Fruit fly (Drosophila melanogaster) Kc167 (cell line): ENCODE measurements around the gene Sec15.

ENCODE experiments used
- Myc ChIP-seq: fragments of >200 bp; optimal IDR thresholded peaks from 2 replicates; lab custom pipeline; 2017; ENCODE audit warnings: missing external identifiers
- Sin3A ChIP-seq: fragments of >200 bp; optimal IDR thresholded peaks from 2 replicates; lab custom pipeline; 2018; ENCODE audit warnings: missing external identifiers
- h ChIP-seq: fragments of >200 bp; optimal IDR thresholded peaks from 3 replicates; lab custom pipeline; 2018; ENCODE audit warnings: missing external identifiers
- insv ChIP-seq: fragments of >200 bp; optimal IDR thresholded peaks from 3 replicates; lab custom pipeline; 2018; ENCODE audit warnings: missing external identifiers
- psq ChIP-seq: fragments of >200 bp; optimal IDR thresholded peaks from 2 replicates; lab custom pipeline; 2017; ENCODE audit warnings: missing external identifiers
- ttk ChIP-seq: sonication (Bioruptor generic); optimal IDR thresholded peaks from 2 replicates; lab custom pipeline; 2017; ENCODE audit warnings: missing external identifiers

The Sec15 gene

DNA sequence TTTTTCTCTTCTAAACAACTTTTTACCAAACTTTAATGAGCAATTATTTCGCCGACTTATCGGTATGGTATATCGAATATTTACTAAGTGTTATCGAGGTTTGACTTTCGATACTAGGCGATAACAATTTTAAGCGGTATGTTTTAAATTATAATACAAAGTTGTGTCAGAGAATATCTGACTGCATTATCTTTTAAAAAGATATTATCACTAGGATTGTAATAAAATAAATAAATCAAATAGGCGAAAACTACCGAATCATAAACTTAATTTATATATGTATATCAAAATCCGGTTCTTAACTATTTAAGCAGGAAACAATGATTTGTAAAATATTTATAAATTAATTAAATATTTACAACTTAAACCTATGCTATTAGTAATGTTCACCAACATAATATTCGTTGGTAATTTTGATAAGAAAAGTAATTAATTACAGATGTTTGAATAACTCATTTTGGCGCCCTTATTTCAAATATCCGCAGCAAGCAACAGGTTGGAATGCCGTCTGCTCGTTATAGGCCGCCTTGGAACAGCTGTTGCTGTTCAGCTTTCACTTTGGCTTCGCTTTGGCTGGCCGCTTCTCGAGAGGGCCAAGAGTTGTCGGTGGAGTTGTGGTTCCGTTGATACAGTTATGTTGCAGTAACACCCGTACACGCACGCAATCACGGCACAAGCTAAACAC is at the start of gene Sec15, which contains the start of gene rtet:
Gene Sec15, minus strand, starts transcription at position 66 of the 685 bp plus-strand sequence.
Gene rtet, plus strand, starts transcription at position 540 of the 685 bp plus-strand sequence.
- TF ChIP-seq ttk (lab: Kevin White, UChicago) (no peak), psq (lab: Kevin White, UChicago) (peak; percentile 74)

- TF ChIP-seq Sin3A (lab: Kevin White, UChicago) (no peak), Myc (lab: Kevin White, UChicago) (no peak), insv (lab: Kevin White, UChicago) (no peak), psq (lab: Kevin White, UChicago) (no peak), ttk (lab: Kevin White, UChicago) (no peak), h (lab: Kevin White, UChicago) (no peak)
These were observed 49.1 kb upstream of the Sec15 start for dm6 chr3R:21156572-21157480.

dm6 chr3R:21155931-21156488 is 48.2 kb upstream of the Sec15 start:
- no peak for TF ChIP-seq Myc (lab: Kevin White, UChicago)
- TF ChIP-seq Sin3A (lab: Kevin White, UChicago): no peak

- TF ChIP-seq Sin3A (lab: Kevin White, UChicago) (no peak), h (lab: Kevin White, UChicago) (no peak), ttk (lab: Kevin White, UChicago) (no peak), psq (lab: Kevin White, UChicago) (no peak), Myc (lab: Kevin White, UChicago) (no peak), insv (lab: Kevin White, UChicago) (no peak)
These were observed 46.4 kb upstream of the Sec15 start for dm6 chr3R:21154130-21154529.

DNA sequence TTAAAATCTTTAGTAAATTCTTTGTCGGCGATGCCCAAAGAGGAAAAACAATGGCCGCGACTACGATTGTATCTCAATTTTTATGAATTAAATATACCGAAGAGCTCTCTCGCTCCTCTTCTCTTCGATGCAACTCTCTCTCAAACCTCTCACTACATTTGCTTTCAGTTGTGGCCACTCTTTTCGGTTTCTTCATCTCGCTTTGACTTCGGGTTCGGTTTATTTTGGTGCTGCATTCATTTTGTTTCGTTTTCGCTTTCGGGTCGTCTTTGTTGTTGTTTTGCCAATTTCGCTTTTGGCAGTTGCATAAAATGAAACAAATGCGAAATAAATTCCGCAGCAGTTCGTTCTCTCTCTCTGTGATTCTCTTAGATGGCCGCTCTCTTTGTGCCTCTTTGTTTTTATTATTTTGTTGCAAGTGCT is 45.1 kb upstream of the Sec15 start:
- TF ChIP-seq psq (lab: Kevin White, UChicago): no peak
- TF ChIP-seq Myc (lab: Kevin White, UChicago): no peak
- TF ChIP-seq ttk (lab: Kevin White, UChicago): no peak
- TF ChIP-seq Sin3A (lab: Kevin White, UChicago): no peak
- no peak for TF ChIP-seq h (lab: Kevin White, UChicago)
- no peak for TF ChIP-seq insv (lab: Kevin White, UChicago)

DNA sequence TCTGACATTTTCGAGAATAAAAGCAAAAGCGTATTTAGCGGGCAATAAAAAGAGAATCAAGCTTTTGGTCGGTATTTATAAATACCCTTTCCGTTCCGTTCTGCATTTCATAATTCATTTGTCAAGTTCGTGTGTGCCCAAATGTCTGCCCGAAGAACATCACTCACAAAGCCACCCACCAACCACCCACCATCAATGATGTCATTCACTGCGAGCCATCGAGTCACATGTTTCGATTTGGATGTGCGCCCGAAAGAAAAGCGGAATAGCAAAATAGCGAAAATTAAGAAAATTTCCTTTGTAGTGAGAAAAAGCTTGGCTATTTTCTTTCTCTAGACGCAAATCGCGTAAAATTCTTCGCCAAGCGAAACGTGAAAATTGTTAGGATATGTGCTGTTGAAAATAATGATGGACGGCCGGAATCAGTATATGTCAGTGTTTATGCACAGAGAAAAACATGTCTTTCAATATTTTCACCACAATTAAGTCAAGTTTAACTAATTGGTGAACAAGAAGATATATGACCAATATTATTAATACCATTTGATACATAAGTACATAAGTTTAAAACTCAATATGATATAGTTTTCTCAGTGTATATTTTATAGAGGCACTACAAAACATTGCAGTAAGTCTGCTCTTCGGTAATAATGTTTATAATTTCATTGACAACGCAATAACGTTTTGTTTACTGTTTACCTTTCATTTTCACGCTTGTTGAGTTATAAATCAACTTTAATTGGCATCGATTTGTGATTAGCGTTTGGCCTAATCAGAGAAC is 43.5 kb upstream of the Sec15 start:
- no peak for TF ChIP-seq Sin3A (lab: Kevin White, UChicago)

dm6 chr3R:21150090-21150489 is 42.3 kb upstream of the Sec15 start:
- TF ChIP-seq h (lab: Kevin White, UChicago): no peak
- no peak for TF ChIP-seq ttk (lab: Kevin White, UChicago)
- no peak for TF ChIP-seq psq (lab: Kevin White, UChicago)

DNA sequence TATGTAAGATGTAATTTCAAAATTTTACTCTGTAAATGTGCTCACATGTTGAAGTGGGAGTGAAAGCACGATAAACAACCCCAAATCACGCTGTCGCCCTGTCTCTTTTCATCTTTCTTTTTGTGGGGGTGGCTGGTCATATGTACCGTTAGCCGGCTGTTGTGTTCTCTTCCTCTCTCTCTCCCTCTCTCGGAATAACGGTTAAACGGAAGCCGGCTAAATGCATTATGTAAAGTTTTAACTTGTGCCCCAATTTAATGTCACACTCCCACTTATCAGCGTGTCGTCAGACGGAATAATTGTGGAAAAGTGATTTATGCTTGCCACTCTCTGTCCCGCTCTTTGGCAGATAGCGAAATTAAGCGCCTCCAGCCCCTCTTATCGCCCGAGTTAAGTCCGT is 33.6 kb upstream of the Sec15 start:
- TF ChIP-seq ttk (lab: Kevin White, UChicago) (no peak), insv (lab: Kevin White, UChicago) (no peak), Sin3A (lab: Kevin White, UChicago) (no peak), h (lab: Kevin White, UChicago) (no peak), Myc (lab: Kevin White, UChicago) (no peak), psq (lab: Kevin White, UChicago) (no peak)

dm6 chr3R:21140458-21140857 is 32.7 kb upstream of the Sec15 start, which contains the start of gene SNF4Agamma:
Gene SNF4Agamma, plus strand, starts transcription at chr3R:21140739.
- TF ChIP-seq psq (lab: Kevin White, UChicago) (no peak), insv (lab: Kevin White, UChicago) (no peak), ttk (lab: Kevin White, UChicago) (no peak), Myc (lab: Kevin White, UChicago) (no peak), Sin3A (lab: Kevin White, UChicago) (no peak), h (lab: Kevin White, UChicago) (no peak)

dm6 chr3R:21138220-21138754 is 30.5 kb upstream of the Sec15 start, which contains the start of gene meigo:
Gene meigo, plus strand, starts transcription at chr3R:21138270.
- TF ChIP-seq psq (lab: Kevin White, UChicago) (no peak), Myc (lab: Kevin White, UChicago) (no peak), ttk (lab: Kevin White, UChicago) (no peak), h (lab: Kevin White, UChicago) (no peak), insv (lab: Kevin White, UChicago) (no peak), Sin3A (lab: Kevin White, UChicago) (no peak)

DNA sequence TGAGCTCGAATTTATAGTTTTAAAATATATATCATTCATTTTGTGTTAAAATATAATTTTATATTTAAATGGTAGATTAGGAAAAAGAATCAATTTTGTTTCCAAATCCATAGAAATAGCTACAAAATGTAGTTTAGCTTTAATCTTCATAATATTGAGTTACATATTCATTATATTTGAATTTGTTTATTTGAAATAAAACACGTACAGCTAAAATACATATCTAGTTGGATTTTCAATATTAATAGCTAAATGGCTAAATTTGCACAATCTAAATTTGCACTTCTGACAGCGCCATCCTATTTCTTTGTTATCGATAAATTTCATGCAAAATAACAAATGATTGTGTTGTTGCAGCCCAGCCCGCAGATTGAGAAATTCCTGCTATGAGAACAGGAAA is 26.2 kb upstream of the Sec15 start, which contains the start of gene Usp8:
Gene Usp8, plus strand, starts transcription at position 312 of the 400 bp plus-strand sequence.
- TF ChIP-seq insv (lab: Kevin White, UChicago): no peak
